Worm (Caenorhabditis elegans) whole organism, early embryonic: ENCODE results near the gene sptl-1.
A peak's percentile ranks its signal among the peaks of the same experiment; 100 is the strongest.

ENCODE experiments used
- B0310.2 ChIP-seq: sonication (generic microtip); optimal IDR thresholded peaks from 2 replicates; lab custom pipeline; 2016; ENCODE audit warnings: mild to moderate bottlenecking, missing genetic modification characterization, missing compliant biosample characterization
- F13C5.2 ChIP-seq: sonication (generic microtip); optimal IDR thresholded peaks from 2 replicates; lab custom pipeline; 2017; ENCODE audit warnings: mild to moderate bottlenecking, missing genetic modification characterization, inconsistent platforms, missing compliant biosample characterization
- aly-1 ChIP-seq: sonication (generic microtip); optimal IDR thresholded peaks from 2 replicates; lab custom pipeline; 2016; ENCODE audit warnings: missing genetic modification characterization, missing compliant biosample characterization
- ama-1 ChIP-seq: fragments of 150-350 bp; optimal IDR thresholded peaks from 2 replicates; lab custom pipeline; 2014
- ceh-13 ChIP-seq: fragments of 200-800 bp; sonication (Bioruptor generic); optimal IDR thresholded peaks from 2 replicates; lab custom pipeline; 2018; ENCODE audit warnings: mild to moderate bottlenecking, missing genetic modification characterization, missing compliant biosample characterization
- ceh-36 ChIP-seq: sonication (generic microtip); optimal IDR thresholded peaks from 2 replicates; lab custom pipeline; 2016; ENCODE audit warnings: missing genetic modification characterization, inconsistent platforms, missing compliant biosample characterization
- ets-7 ChIP-seq: sonication (generic microtip); optimal IDR thresholded peaks from 2 replicates; lab custom pipeline; 2016; ENCODE audit warnings: missing genotype, missing genetic modification characterization, missing compliant biosample characterization
- flt-1 ChIP-seq: fragments of 200-800 bp; sonication (Bioruptor generic); IDR thresholded peaks from 2 replicates; pipeline ENCODE4 v1.3.6; 2022; ENCODE audit warnings: missing genetic modification characterization, missing compliant biosample characterization
- hmbx-1 ChIP-seq: sonication (generic microtip); optimal IDR thresholded peaks from 2 replicates; lab custom pipeline; 2016; ENCODE audit warnings: mild to moderate bottlenecking, missing genetic modification characterization, missing compliant biosample characterization
- hmg-4 ChIP-seq: fragments of 200-800 bp; sonication (Bioruptor generic); optimal IDR thresholded peaks from 2 replicates; lab custom pipeline; 2018; ENCODE audit warnings: mild to moderate bottlenecking, missing genetic modification characterization, missing compliant biosample characterization
- hnd-1 ChIP-seq: sonication (generic microtip); optimal IDR thresholded peaks from 2 replicates; lab custom pipeline; 2016; ENCODE audit warnings: missing genetic modification characterization, missing compliant biosample characterization
- pes-1 ChIP-seq: fragments of 200-800 bp; sonication (Bioruptor generic); IDR thresholded peaks from 2 replicates; pipeline ENCODE4 v1.3.6; 2022; ENCODE audit warnings: missing genetic modification reagents, missing genetic modification characterization, missing compliant biosample characterization
- scrt-1 ChIP-seq: fragments of 200-800 bp; sonication (Bioruptor generic); IDR thresholded peaks from 2 replicates; pipeline ENCODE4 v1.3.6; 2022; ENCODE audit warnings: missing genetic modification characterization, missing compliant biosample characterization
- sea-1 ChIP-seq: fragments of 200-800 bp; sonication (Bioruptor generic); conservative IDR thresholded peaks from 2 replicates; pipeline ENCODE4 v1.3.6; 2022; ENCODE audit warnings: missing genetic modification characterization, missing compliant biosample characterization
- tbx-11 ChIP-seq: fragments of 200-800 bp; sonication (Bioruptor generic); IDR thresholded peaks from 2 replicates; pipeline ENCODE4 v1.3.6; 2022; ENCODE audit warnings: missing genetic modification characterization, missing compliant biosample characterization
- tbx-37 ChIP-seq: fragments of 200-800 bp; sonication (Bioruptor generic); conservative IDR thresholded peaks from 2 replicates; pipeline ENCODE4 v1.3.6; 2022; ENCODE audit warnings: missing genetic modification reagents, missing genetic modification characterization, missing compliant biosample characterization
- tra-4 ChIP-seq: sonication (generic microtip); optimal IDR thresholded peaks from 2 replicates; lab custom pipeline; 2017; ENCODE audit warnings: missing genetic modification characterization, missing compliant biosample characterization

Gene sptl-1

DNA sequence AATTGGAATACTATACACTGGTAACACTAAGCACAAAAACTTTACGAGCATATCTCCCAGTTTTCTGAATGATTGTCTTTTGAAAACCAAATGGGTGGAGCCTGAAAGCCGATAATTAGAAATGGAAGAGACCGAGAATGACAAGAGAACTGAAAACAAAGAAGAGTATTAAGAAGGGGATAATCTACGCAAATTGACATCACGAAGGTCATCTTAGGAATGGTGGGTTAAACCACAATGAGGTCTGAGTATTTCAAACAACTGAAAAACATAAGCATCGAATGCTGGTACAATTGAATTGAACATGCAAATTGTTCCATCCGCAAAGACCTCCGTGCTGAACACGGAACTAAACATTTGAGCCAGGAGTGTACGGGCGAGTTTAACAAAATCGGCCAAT lies 12.0 kb upstream of the sptl-1 start, which contains the start of gene spp-24:
TSS of gene spp-24 (minus strand) at position 101 of the 400 bp plus-strand sequence.
- TF ChIP-seq tbx-11 (GFP tag; lab: Robert Waterston, UW) (no peak), ama-1 (lab: Kevin White, UChicago) (no peak), ceh-36 (tag; lab: Kevin White, UChicago) (no peak), hnd-1 (no peak), ets-7 (tag; lab: Kevin White, UChicago) (no peak), tbx-37 (GFP tag; lab: Robert Waterston, UW) (no peak), scrt-1 (no peak), pes-1 (GFP tag; lab: Robert Waterston, UW) (no peak), hmg-4 (GFP tag; lab: Kevin White, UChicago) (no peak), flt-1 (GFP tag; lab: Robert Waterston, UW) (no peak), tra-4 (no peak), B0310.2 (tag; lab: Kevin White, UChicago) (no peak), F13C5.2 (tag; lab: Kevin White, UChicago) (no peak), ceh-13 (GFP tag; lab: Kevin White, UChicago) (no peak), aly-1 (tag; lab: Kevin White, UChicago) (no peak), hmbx-1 (tag; lab: Kevin White, UChicago) (no peak), sea-1 (GFP tag; lab: Robert Waterston, UW) (no peak)

DNA sequence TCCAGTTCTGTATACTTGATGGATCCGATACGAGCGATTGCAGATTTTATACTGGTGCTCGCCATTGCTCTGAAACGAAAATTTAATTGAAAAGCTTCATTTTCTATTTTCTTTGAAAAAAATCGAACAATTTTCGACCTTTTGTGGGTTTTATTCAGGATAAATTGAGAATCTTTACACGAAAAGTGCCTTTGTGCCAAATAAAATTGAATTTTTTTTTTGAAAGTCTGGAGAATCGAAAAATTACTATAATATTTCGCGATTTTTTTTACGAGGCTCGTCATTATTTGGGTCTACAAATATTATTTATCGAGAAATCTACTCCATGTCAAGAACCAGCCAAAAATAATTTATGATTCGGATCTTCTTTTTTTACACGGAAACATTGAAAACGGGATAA lies 9.5 kb upstream of the sptl-1 start, which contains the start of gene F23F1.10:
TSS of gene F23F1.10 (minus strand) at position 69 of the 400 bp plus-strand sequence.
- TF ChIP-seq hnd-1 (no peak), flt-1 (GFP tag; lab: Robert Waterston, UW) (no peak), tra-4 (no peak), tbx-11 (GFP tag; lab: Robert Waterston, UW) (no peak), pes-1 (GFP tag; lab: Robert Waterston, UW) (no peak)

DNA sequence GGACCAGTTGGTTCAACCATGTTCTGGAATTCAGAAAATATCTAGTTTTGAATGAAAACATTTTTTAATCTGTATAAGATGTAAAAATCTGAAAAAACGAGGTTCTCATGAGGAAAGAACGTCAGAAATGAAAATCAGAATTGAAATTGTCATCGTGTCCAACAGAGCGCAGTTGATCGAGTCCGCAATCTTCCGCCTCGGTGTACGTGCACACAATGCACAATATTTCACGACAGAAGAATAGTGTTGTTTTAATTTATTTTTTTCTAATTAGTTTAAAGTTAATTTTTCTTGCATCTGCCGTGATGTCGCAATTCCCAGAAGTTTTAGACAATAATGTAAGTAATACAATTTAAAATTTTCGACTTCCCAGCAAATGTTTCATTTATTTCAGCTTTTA lies 7.8 kb upstream of the sptl-1 start, which contains the start of gene nfyc-1:
TSS of gene nfyc-1 (plus strand) at position 268 of the 400 bp plus-strand sequence.
- TF ChIP-seq hmbx-1 (tag; lab: Kevin White, UChicago) (no peak), F13C5.2 (tag; lab: Kevin White, UChicago) (peak; percentile 54)

DNA sequence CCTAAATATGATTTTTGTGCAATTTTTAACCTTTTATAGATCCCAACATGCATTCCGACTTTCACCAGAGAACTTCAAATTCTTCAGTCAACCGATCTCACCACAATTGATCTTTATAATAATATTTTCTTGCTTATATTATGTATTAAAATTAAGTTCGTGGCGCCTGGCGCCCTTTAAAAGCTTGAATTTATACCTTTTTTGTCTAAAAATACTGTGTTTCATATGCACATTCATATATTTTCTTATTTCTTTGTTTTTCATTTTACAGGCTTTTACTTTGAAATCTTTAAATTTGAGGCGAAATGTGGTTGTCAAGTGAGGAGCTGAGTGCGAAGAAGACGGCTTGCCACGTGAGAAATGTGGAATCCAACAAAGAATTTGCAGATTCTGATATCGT lies 6.7 kb upstream of the sptl-1 start, which contains the start of gene rpoa-49:
TSS of gene rpoa-49 (plus strand) at position 301 of the 400 bp plus-strand sequence.
- TF ChIP-seq flt-1 (GFP tag; lab: Robert Waterston, UW), result no peak
- TF ChIP-seq ets-7 (tag; lab: Kevin White, UChicago), result no peak
- no peak for TF ChIP-seq F13C5.2 (tag; lab: Kevin White, UChicago)
- no peak for TF ChIP-seq tra-4
- TF ChIP-seq hmbx-1 (tag; lab: Kevin White, UChicago), result no peak
- no peak for TF ChIP-seq pes-1 (GFP tag; lab: Robert Waterston, UW)

DNA sequence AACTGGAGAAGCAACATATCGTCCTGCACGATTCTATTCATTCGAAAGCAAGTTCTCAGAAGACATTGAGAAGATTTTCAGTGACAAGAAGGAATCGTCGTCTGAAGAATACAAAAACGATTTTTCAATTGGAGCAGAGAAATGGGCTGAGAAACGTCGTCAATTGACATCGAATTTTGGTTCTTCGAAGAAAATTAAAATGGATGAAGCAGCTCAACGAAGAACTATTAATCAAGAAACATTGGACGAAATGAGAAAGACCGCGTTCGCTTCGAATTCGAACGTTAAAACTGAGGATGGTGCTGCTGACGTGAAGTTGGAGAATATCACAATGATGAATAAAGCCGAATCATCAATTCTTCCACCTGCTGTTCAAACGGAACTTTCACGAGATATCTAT lies 5.3 kb upstream of the sptl-1 start, which contains the start of gene rpt-4:
TSS of gene rpt-4 (minus strand) at position 101 of the 400 bp plus-strand sequence.
- TF ChIP-seq aly-1 (tag; lab: Kevin White, UChicago) (no peak), hmg-4 (GFP tag; lab: Kevin White, UChicago) (no peak), ama-1 (lab: Kevin White, UChicago) (no peak), ceh-36 (tag; lab: Kevin White, UChicago) (no peak), sea-1 (GFP tag; lab: Robert Waterston, UW) (no peak), hnd-1 (no peak)

DNA sequence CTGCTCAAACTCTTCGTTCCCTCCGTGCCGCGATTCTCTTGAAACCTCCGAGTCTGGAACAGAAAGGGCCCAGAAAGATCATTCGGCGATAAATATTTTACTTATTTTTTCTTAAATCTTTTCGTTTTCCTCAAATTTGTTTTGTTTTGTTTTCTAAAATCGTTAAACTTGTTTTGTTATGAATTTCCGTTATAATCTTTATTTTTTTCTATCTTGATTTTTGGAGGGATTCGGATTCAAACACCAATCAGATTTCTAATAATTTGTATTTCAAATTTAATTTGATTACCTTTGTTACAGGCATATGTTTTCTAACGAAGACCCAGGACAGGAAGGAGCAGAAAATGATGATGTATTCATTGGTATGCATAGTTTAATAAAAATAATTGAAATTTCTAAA lies 4.2 kb upstream of the sptl-1 start, which contains the start of gene C23H3.5:
TSS of gene C23H3.5 (plus strand) at position 301 of the 400 bp plus-strand sequence.
- TF ChIP-seq scrt-1 (no peak), flt-1 (GFP tag; lab: Robert Waterston, UW) (no peak), B0310.2 (tag; lab: Kevin White, UChicago) (no peak), pes-1 (GFP tag; lab: Robert Waterston, UW) (no peak), sea-1 (GFP tag; lab: Robert Waterston, UW) (no peak), tra-4 (no peak), ceh-13 (GFP tag; lab: Kevin White, UChicago) (no peak), tbx-11 (GFP tag; lab: Robert Waterston, UW) (no peak)

DNA sequence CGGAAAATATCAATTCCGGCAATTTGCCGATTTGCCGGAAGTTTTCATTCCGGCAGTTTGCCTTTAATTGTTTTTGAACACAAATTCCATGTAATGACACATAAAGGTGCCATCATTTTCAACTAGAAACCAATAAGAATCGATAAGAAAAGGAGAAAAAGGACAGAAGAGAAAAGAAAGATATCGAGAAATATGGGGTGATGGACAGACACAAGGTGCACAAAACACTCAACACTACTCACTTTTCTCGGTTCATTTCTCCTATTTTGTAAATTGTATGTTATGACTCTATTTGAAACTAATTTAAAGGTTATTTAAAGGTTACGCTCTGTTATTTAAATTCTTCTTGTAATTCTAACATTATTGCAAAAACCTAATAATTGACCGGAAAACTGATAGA lies 590 bp upstream of the sptl-1 start:
- TF ChIP-seq hmbx-1 (tag; lab: Kevin White, UChicago) (peak; percentile 37), pes-1 (GFP tag; lab: Robert Waterston, UW) (no peak), F13C5.2 (tag; lab: Kevin White, UChicago) (no peak), flt-1 (GFP tag; lab: Robert Waterston, UW) (no peak)

DNA sequence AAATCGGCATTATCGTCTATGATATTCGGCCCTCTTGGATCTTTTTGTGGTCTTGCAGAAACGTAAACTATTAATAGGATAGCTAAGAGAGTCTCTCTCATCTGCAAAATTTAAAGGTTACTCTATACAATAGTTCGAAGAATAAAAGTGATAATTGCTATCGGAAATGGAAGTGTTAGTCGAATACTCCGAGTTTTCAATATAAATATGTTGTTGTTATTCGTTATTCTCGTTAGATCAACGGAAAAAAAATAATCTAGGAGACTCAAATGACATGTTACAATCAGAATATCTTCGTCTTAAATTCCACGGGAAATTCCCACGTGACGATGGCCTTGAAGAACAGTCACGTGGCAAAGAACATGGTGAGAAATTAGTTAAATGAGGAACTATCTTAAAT lies 3.8 kb downstream of the sptl-1 start, which contains the start of gene tre-5:
TSS of gene tre-5 (minus strand) at position 101 of the 400 bp plus-strand sequence.
- TF ChIP-seq tbx-11 (GFP tag; lab: Robert Waterston, UW) (no peak), tra-4 (no peak), ets-7 (tag; lab: Kevin White, UChicago) (no peak), tbx-37 (GFP tag; lab: Robert Waterston, UW) (no peak), sea-1 (GFP tag; lab: Robert Waterston, UW) (no peak), flt-1 (GFP tag; lab: Robert Waterston, UW) (no peak), pes-1 (GFP tag; lab: Robert Waterston, UW) (no peak), B0310.2 (tag; lab: Kevin White, UChicago) (no peak), F13C5.2 (tag; lab: Kevin White, UChicago) (no peak), hmbx-1 (tag; lab: Kevin White, UChicago) (no peak), hmg-4 (GFP tag; lab: Kevin White, UChicago) (no peak), ama-1 (lab: Kevin White, UChicago) (no peak), ceh-36 (tag; lab: Kevin White, UChicago) (no peak), hnd-1 (no peak), ceh-13 (GFP tag; lab: Kevin White, UChicago) (no peak), aly-1 (tag; lab: Kevin White, UChicago) (no peak), scrt-1 (no peak)
